Worm (Caenorhabditis elegans): ENCODE data around the gene clec-193.
"Not testable (repeated sequence)": the region's sequence is repeated elsewhere in the genome, so short reads cannot be mapped to it uniquely, and the experiment has no call there.

Gene clec-193

DNA sequence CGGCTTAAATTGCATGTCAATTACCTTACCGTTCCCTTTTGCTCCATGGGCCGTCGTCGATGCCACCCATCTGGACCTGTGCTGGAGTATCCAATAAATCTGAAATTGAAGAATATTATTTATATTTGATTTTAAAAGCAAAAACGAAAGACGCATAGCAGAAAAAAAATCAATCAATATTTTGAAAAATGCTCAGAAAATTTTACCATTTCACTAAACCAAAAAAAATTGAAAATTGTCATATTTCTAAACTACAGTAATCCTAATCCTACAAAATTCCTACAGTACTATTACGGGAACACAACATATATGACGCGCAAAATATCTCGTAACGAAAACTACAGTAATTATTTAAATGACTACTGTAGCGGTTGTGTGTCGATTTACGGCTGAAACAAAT lies 36.6 kb upstream of the clec-193 start, which contains the start of gene Y116A8A.150:
Gene Y116A8A.150 (minus strand): TSS at position 101 of the 400 bp plus-strand sequence.
- not testable (repeated sequence) for TF ChIP-seq C34B4.2, blmp-1, nhr-20 (tag; optimal IDR thresholded peaks at IDR 0.05)

DNA sequence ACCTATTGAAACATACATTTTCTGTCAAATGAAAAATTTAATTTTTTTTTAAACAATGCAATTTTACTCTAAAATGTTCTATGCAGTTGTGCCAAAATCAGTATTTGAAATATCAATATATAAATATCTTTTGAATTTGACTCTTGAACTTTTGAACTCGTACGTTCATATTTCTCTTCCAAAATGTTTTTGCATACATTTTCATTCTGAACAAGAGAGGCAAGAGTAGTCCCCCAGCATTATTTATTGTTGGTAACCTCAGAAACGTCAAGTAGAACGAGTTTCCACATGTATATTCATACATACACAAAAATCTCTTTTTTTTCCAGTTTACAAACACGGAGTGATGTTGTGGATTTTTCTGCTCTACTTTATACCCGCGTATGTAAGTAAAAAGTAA lies 25.1 kb upstream of the clec-193 start, which contains the start of gene clec-194:
Gene clec-194 (plus strand): TSS at position 301 of the 400 bp plus-strand sequence.
- TF ChIP-seq nhr-47 (tag; optimal IDR thresholded peaks at IDR 0.05), result no peak
- no peak for TF ChIP-seq egl-27 (tag; optimal IDR thresholded peaks at IDR 0.05)
- TF ChIP-seq nhr-11 (tag; optimal IDR thresholded peaks at IDR 0.05), result no peak
- TF ChIP-seq hlh-17 (GFP tag; optimal IDR thresholded peaks at IDR 0.05; ENCODE audit: borderline replicate concordance), result no peak
- TF ChIP-seq lin-15B (tag; optimal IDR thresholded peaks at IDR 0.05), result no peak
- no peak for TF ChIP-seq jun-1 (tag; optimal IDR thresholded peaks at IDR 0.05)
- TF ChIP-seq ets-5 (GFP tag; IDR thresholded peaks at IDR 0.05), result no peak
- no peak for TF ChIP-seq snpc-4 (tag; optimal IDR thresholded peaks at IDR 0.05)
- TF ChIP-seq lir-3 (tag; optimal IDR thresholded peaks at IDR 0.05; ENCODE audit: poor library complexity), result no peak
- TF ChIP-seq lin-14 (GFP tag; optimal IDR thresholded peaks at IDR 0.05), result no peak
- no peak for TF ChIP-seq mep-1 (tag; optimal IDR thresholded peaks at IDR 0.05)
- no peak for TF ChIP-seq mef-2 (tag; optimal IDR thresholded peaks at IDR 0.05)
- no peak for TF ChIP-seq nhr-28 (tag; optimal IDR thresholded peaks at IDR 0.05)
- TF ChIP-seq sox-4 (tag; optimal IDR thresholded peaks at IDR 0.05), result no peak
- no peak for TF ChIP-seq unc-130 (tag; optimal IDR thresholded peaks at IDR 0.05)
- no peak for TF ChIP-seq isw-1 (GFP tag; IDR thresholded peaks at IDR 0.05)
- no peak for TF ChIP-seq vab-15 (tag; optimal IDR thresholded peaks at IDR 0.05)
- TF ChIP-seq fos-1 (tag; optimal IDR thresholded peaks at IDR 0.05), result no peak
- TF ChIP-seq mab-9 (GFP tag; IDR thresholded peaks at IDR 0.05), result no peak

DNA sequence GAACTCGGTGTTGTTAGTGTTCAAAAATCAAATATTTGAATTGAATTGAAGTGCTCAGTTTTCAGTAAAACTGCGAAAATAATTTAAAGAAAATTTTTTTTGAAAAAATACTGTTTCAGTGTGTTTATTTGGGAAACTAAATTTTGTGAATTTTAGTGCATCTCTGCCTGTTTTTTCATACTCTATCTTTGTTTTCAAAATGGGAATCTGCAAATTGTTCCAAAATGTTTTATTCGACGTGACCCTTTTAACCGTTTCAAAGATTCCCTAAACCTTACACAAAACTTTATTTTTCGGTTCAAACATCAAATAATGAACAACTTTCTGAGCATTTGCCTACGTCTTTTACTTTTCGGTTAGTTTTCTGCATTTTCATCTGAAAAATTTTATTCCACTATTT lies 23.6 kb upstream of the clec-193 start, which contains the start of gene Y116A8A.7:
Gene Y116A8A.7 (plus strand): TSS at position 301 of the 400 bp plus-strand sequence.
- TF ChIP-seq efl-1 (optimal IDR thresholded peaks at IDR 0.05) (no peak), efl-1 (GFP tag; optimal IDR thresholded peaks at IDR 0.05 in 1 of 2) (peak in 1 of 2 experiments; percentile 57), unc-62 (GFP tag; optimal IDR thresholded peaks at IDR 0.05) (no peak)

- TF ChIP-seq tlp-1 (tag; optimal IDR thresholded peaks at IDR 0.05) (no peak), hlh-4 (tag; optimal IDR thresholded peaks at IDR 0.05) (no peak), sup-37 (GFP tag; optimal IDR thresholded peaks at IDR 0.05) (no peak), fkh-4 (tag; optimal IDR thresholded peaks at IDR 0.05; ENCODE audit: borderline replicate concordance) (no peak), unc-30 (tag; optimal IDR thresholded peaks at IDR 0.05) (no peak), lsy-2 (tag; optimal IDR thresholded peaks at IDR 0.05) (no peak), nhr-85 (tag) (no peak), lir-3 (tag; optimal IDR thresholded peaks at IDR 0.05; ENCODE audit: poor library complexity) (no peak), nhr-11 (tag; optimal IDR thresholded peaks at IDR 0.05) (no peak), mab-9 (GFP tag; IDR thresholded peaks at IDR 0.05) (no peak), F16B12.6 (tag; optimal IDR thresholded peaks at IDR 0.05) (no peak), ceh-82 (tag; optimal IDR thresholded peaks at IDR 0.05) (no peak), sptf-1 (tag; optimal IDR thresholded peaks at IDR 0.05) (no peak), xbp-1 (tag; optimal IDR thresholded peaks at IDR 0.05) (no peak), mef-2 (tag; optimal IDR thresholded peaks at IDR 0.05) (no peak), nhr-90 (tag; optimal IDR thresholded peaks at IDR 0.05; ENCODE audit: poor library complexity) (no peak), egl-13 (tag; optimal IDR thresholded peaks at IDR 0.05) (no peak), ets-5 (GFP tag; IDR thresholded peaks at IDR 0.05) (no peak), vab-15 (tag; optimal IDR thresholded peaks at IDR 0.05) (no peak)
These were observed 22.4 kb upstream of the clec-193 start, which contains the start of gene Y116A8A.6 for ce11 chrIV:16828698-16829097. Gene Y116A8A.6, minus strand, starts transcription at chrIV:16828798.
